Fruit fly (Drosophila melanogaster): ENCODE data around the gene Gr10b.

Gene Gr10b

dm6 chrX:11367783-11368509, 45.0 kb downstream of the Gr10b start, which contains the start of the genes hop and Tim8 (continued):
- TF ChIP-seq shn (GFP tag; optimal IDR thresholded peaks at IDR 0.05) (no peak), Bdp1 (GFP tag; optimal IDR thresholded peaks at IDR 0.05) (no peak), bigmax (GFP tag; optimal IDR thresholded peaks at IDR 0.05) (peak; percentile 94), CG15269 (tag; optimal IDR thresholded peaks at IDR 0.05) (no peak), CG1603 (tag; optimal IDR thresholded peaks at IDR 0.05) (no peak), Trl (optimal IDR thresholded peaks at IDR 0.05) (no peak), Trl (GFP tag; optimal IDR thresholded peaks at IDR 0.05) (no peak), emc (GFP tag; optimal IDR thresholded peaks at IDR 0.05) (no peak), CG17328 (GFP tag; IDR thresholded peaks at IDR 0.05) (no peak), E2f1 (GFP tag; IDR thresholded peaks at IDR 0.05) (no peak), ash1 (GFP tag; optimal IDR thresholded peaks at IDR 0.05) (no peak), bcd (GFP tag; optimal IDR thresholded peaks at IDR 0.05) (no peak), kni (GFP tag; optimal IDR thresholded peaks at IDR 0.05) (no peak), knrl (GFP tag; IDR thresholded peaks at IDR 0.05; ENCODE audit: partially characterized antibody) (peak; percentile 91), Usf (GFP tag; optimal IDR thresholded peaks at IDR 0.05) (no peak), sisA (GFP tag; IDR thresholded peaks at IDR 0.05) (no peak), CG14050 (GFP tag; IDR thresholded peaks at IDR 0.05) (no peak), usp (GFP tag; optimal IDR thresholded peaks at IDR 0.05) (no peak), CG2678 (tag; optimal IDR thresholded peaks at IDR 0.05) (no peak), CG10209 (GFP tag; optimal IDR thresholded peaks at IDR 0.05) (no peak), stc (GFP tag; IDR thresholded peaks at IDR 0.05) (no peak), cwo (GFP tag; optimal IDR thresholded peaks at IDR 0.05) (no peak), nau (GFP tag; optimal IDR thresholded peaks at IDR 0.05) (no peak), CG1602 (GFP tag; optimal IDR thresholded peaks at IDR 0.05) (no peak), chn (GFP tag; optimal IDR thresholded peaks at IDR 0.05) (no peak), CG4360 (GFP tag; IDR thresholded peaks at IDR 0.05) (no peak), CG33557 (GFP tag; optimal IDR thresholded peaks at IDR 0.05) (no peak), Dbx (GFP tag; IDR thresholded peaks at IDR 0.05) (no peak), Ets65A (GFP tag) (peak; percentile 59), CG12155 (GFP tag; optimal IDR thresholded peaks at IDR 0.05) (no peak), CG13624 (GFP tag; optimal IDR thresholded peaks at IDR 0.05) (no peak), CG17359 (tag; optimal IDR thresholded peaks at IDR 0.05) (no peak), CG11504 (tag; optimal IDR thresholded peaks at IDR 0.05) (no peak), CG12071 (GFP tag; optimal IDR thresholded peaks at IDR 0.05) (no peak), hbn (GFP tag; IDR thresholded peaks at IDR 0.05; ENCODE audit: partially characterized antibody) (peak; percentile 73), Xbp1 (GFP tag; optimal IDR thresholded peaks at IDR 0.05) (no peak), her (GFP tag; optimal IDR thresholded peaks at IDR 0.05) (no peak), Nf-YC (tag; optimal IDR thresholded peaks at IDR 0.05) (peak; percentile 45), CG14667 (GFP tag; IDR thresholded peaks at IDR 0.05) (no peak), Atf3 (GFP tag; optimal IDR thresholded peaks at IDR 0.05) (no peak), CoRest (tag; optimal IDR thresholded peaks at IDR 0.05) (peak; percentile 19), row (GFP tag; IDR thresholded peaks at IDR 0.05) (peak; percentile 53), ap (GFP tag; IDR thresholded peaks at IDR 0.05) (no peak), gem (tag; optimal IDR thresholded peaks at IDR 0.05) (no peak), insv (GFP tag; optimal IDR thresholded peaks at IDR 0.05) (peak in 1 of 2 experiments; percentile 75), PHDP (tag; optimal IDR thresholded peaks at IDR 0.05) (no peak), CG2199 (GFP tag; IDR thresholded peaks at IDR 0.05) (no peak), Deaf1 (tag; optimal IDR thresholded peaks at IDR 0.05) (no peak), luna (GFP tag; optimal IDR thresholded peaks at IDR 0.05) (no peak), HLH4C (GFP tag; IDR thresholded peaks at IDR 0.05; ENCODE audit: partially characterized antibody) (peak; percentile 97), CG2875 (GFP tag; optimal IDR thresholded peaks at IDR 0.05) (no peak)
